Worm (Caenorhabditis elegans) whole organism, L1 larva: ENCODE data around the gene acs-6.

ENCODE experiments used
- C16A3.4 ChIP-seq: fragments of 150-350 bp; optimal IDR thresholded peaks from 2 replicates; lab custom pipeline; 2014; ENCODE audit warnings: missing biosample characterization, missing genetic modification characterization
- ama-1 ChIP-seq: fragments of 150-350 bp; optimal IDR thresholded peaks from 2 replicates; lab custom pipeline; 2014
- blmp-1 ChIP-seq: fragments of 150-350 bp; optimal IDR thresholded peaks from 2 replicates; lab custom pipeline; 2014; ENCODE audit warnings: missing biosample characterization, missing genetic modification characterization
- ceh-88 ChIP-seq: fragments of 200-800 bp; sonication (Bioruptor generic); IDR thresholded peaks from 2 replicates; pipeline ENCODE4 v1.3.6; 2022; ENCODE audit warnings: missing genetic modification characterization, missing compliant biosample characterization
- dpl-1 ChIP-seq, 3 experiments: fragments of 150-350 bp in 2 of 3; sonication (generic microtip) in 1 of 3; optimal IDR thresholded peaks; 2 replicates each; lab custom pipeline; 2014 to 2017; ENCODE audit warnings: missing biosample characterization in 3 of 3, missing genetic modification characterization in 3 of 3, missing genetic modification reagents in 3 of 3
- efl-1 ChIP-seq, 4 experiments: fragments of 150-350 bp; optimal IDR thresholded peaks in 3 of 4; peaks in 1 of 4; 1 replicate in 1 of 4; 2 replicates in 3 of 4; lab custom pipeline; 2014; ENCODE audit warnings: missing biosample characterization in 2 of 4, missing genetic modification characterization in 2 of 4, missing genetic modification reagents in 2 of 4
- egl-13 ChIP-seq: sonication (generic microtip); optimal IDR thresholded peaks from 2 replicates; lab custom pipeline; 2016; ENCODE audit warnings: missing genotype, missing genetic modification reagents, missing genetic modification characterization, missing compliant biosample characterization
- elt-2 ChIP-seq: sonication (generic microtip); optimal IDR thresholded peaks from 2 replicates; lab custom pipeline; 2016; ENCODE audit warnings: missing genetic modification characterization, mild to moderate bottlenecking, inconsistent platforms, missing compliant biosample characterization, missing genetic modification reagents
- elt-3 ChIP-seq, 6 experiments: fragments of 150-350 bp in 1 of 6; sonication (generic microtip); optimal IDR thresholded peaks; 2 replicates each; lab custom pipeline; 2017 to 2018; ENCODE audit warnings: missing biosample characterization in 6 of 6, missing genetic modification characterization in 6 of 6, inconsistent platforms in 1 of 6
- fkh-10 ChIP-seq: sonication (generic microtip); optimal IDR thresholded peaks from 2 replicates; lab custom pipeline; 2017; ENCODE audit warnings: missing biosample characterization, missing genetic modification reagents, missing genetic modification characterization
- fkh-8 ChIP-seq: sonication (generic microtip); optimal IDR thresholded peaks from 2 replicates; lab custom pipeline; 2016; ENCODE audit warnings: mild to moderate bottlenecking, missing genetic modification characterization, missing compliant biosample characterization
- fos-1 ChIP-seq: fragments of 150-350 bp; optimal IDR thresholded peaks from 2 replicates; lab custom pipeline; 2014; ENCODE audit warnings: missing biosample characterization, missing genetic modification characterization
- irx-1 ChIP-seq: sonication (generic microtip); optimal IDR thresholded peaks from 2 replicates; lab custom pipeline; 2016; ENCODE audit warnings: missing genetic modification characterization, missing compliant biosample characterization
- jun-1 ChIP-seq: fragments of 150-350 bp; optimal IDR thresholded peaks from 2 replicates; lab custom pipeline; 2014; ENCODE audit warnings: missing biosample characterization, missing genetic modification reagents, missing genetic modification characterization
- lin-14 ChIP-seq: fragments of 200-800 bp; sonication (Bioruptor generic); optimal IDR thresholded peaks from 2 replicates; lab custom pipeline; 2018; ENCODE audit warnings: mild to moderate bottlenecking, missing genetic modification characterization, moderate library complexity, missing compliant biosample characterization
- lin-35 ChIP-seq, 2 experiments: fragments of 150-350 bp; optimal IDR thresholded peaks; 2 replicates each; lab custom pipeline; 2014; ENCODE audit warnings: missing biosample characterization in 2 of 2, missing genetic modification characterization in 2 of 2, missing genetic modification reagents in 2 of 2
- lin-39 ChIP-seq: fragments of 150-350 bp; optimal IDR thresholded peaks from 2 replicates; lab custom pipeline; 2014; ENCODE audit warnings: missing biosample characterization, missing genetic modification reagents, missing genetic modification characterization
- lir-3 ChIP-seq: sonication (generic microtip); optimal IDR thresholded peaks from 2 replicates; lab custom pipeline; 2016; ENCODE audit warnings: mild to moderate bottlenecking, missing genetic modification characterization, moderate library complexity, missing compliant biosample characterization; ENCODE audit not compliant: poor library complexity
- lsy-2 ChIP-seq, 2 experiments: fragments of 150-350 bp; optimal IDR thresholded peaks; 2 replicates each; lab custom pipeline; 2014; ENCODE audit warnings: missing biosample characterization in 2 of 2, missing genetic modification characterization in 2 of 2
- mdl-1 ChIP-seq, 2 experiments: fragments of 150-350 bp; optimal IDR thresholded peaks; 2 replicates each; lab custom pipeline; 2014 to 2017; ENCODE audit warnings: missing biosample characterization in 2 of 2, missing genetic modification characterization in 2 of 2, inconsistent platforms in 1 of 2
- mef-2 ChIP-seq: fragments of 150-350 bp; optimal IDR thresholded peaks from 2 replicates; lab custom pipeline; 2014; ENCODE audit warnings: missing biosample characterization, missing genetic modification characterization
- mep-1 ChIP-seq: fragments of 150-350 bp; optimal IDR thresholded peaks from 2 replicates; lab custom pipeline; 2014; ENCODE audit warnings: missing biosample characterization, missing genetic modification characterization
- nhr-19 ChIP-seq: fragments of 200-800 bp; sonication (Bioruptor generic); conservative IDR thresholded peaks from 2 replicates; pipeline ENCODE4 v1.3.6; 2022; ENCODE audit warnings: missing genetic modification characterization, missing compliant biosample characterization
- nhr-20 ChIP-seq: sonication (generic microtip); optimal IDR thresholded peaks from 2 replicates; lab custom pipeline; 2016; ENCODE audit warnings: mild to moderate bottlenecking, missing genetic modification characterization, missing compliant biosample characterization
- nhr-47 ChIP-seq: sonication (generic microtip); optimal IDR thresholded peaks from 2 replicates; lab custom pipeline; 2016; ENCODE audit warnings: mild to moderate bottlenecking, missing genetic modification characterization, moderate library complexity, missing compliant biosample characterization
- nhr-71 ChIP-seq: sonication (generic microtip); optimal IDR thresholded peaks from 2 replicates; lab custom pipeline; 2016; ENCODE audit warnings: mild to moderate bottlenecking, missing genetic modification characterization, moderate library complexity, missing compliant biosample characterization
- nhr-76 ChIP-seq: sonication (generic microtip); optimal IDR thresholded peaks from 2 replicates; lab custom pipeline; 2017; ENCODE audit warnings: missing biosample characterization, missing genetic modification characterization
- nhr-77 ChIP-seq: fragments of 150-350 bp; optimal IDR thresholded peaks from 2 replicates; lab custom pipeline; 2014; ENCODE audit warnings: missing biosample characterization, missing genetic modification characterization
- nhr-85 ChIP-seq: sonication (generic microtip); peaks from one replicate; lab custom pipeline; 2016; ENCODE audit warnings: missing genetic modification characterization, inconsistent platforms, missing compliant biosample characterization
- nhr-90 ChIP-seq: sonication (generic microtip); optimal IDR thresholded peaks from 2 replicates; lab custom pipeline; 2016; ENCODE audit warnings: mild to moderate bottlenecking, missing genetic modification characterization, missing compliant biosample characterization; ENCODE audit not compliant: poor library complexity
- skn-1 ChIP-seq: fragments of 150-350 bp; optimal IDR thresholded peaks from 2 replicates; lab custom pipeline; 2014; ENCODE audit warnings: missing biosample characterization, missing genetic modification characterization
- snu-23 ChIP-seq: sonication (generic microtip); optimal IDR thresholded peaks from 2 replicates; lab custom pipeline; 2016; ENCODE audit warnings: missing genetic modification characterization, missing compliant biosample characterization
- sox-4 ChIP-seq: sonication (generic microtip); optimal IDR thresholded peaks from 2 replicates; lab custom pipeline; 2016; ENCODE audit warnings: missing genetic modification characterization, missing compliant biosample characterization
- sptf-1 ChIP-seq: fragments of 150-350 bp; optimal IDR thresholded peaks from 2 replicates; lab custom pipeline; 2014; ENCODE audit warnings: missing biosample characterization, missing genetic modification characterization
- sup-37 ChIP-seq: fragments of 200-800 bp; sonication (Bioruptor generic); optimal IDR thresholded peaks from 2 replicates; lab custom pipeline; 2018; ENCODE audit warnings: mild to moderate bottlenecking, missing genetic modification characterization, missing compliant biosample characterization
- tbx-2 ChIP-seq: sonication (generic microtip); optimal IDR thresholded peaks from 2 replicates; lab custom pipeline; 2016; ENCODE audit warnings: missing genetic modification characterization, missing compliant biosample characterization
- unc-30 ChIP-seq: sonication (generic microtip); optimal IDR thresholded peaks from 2 replicates; lab custom pipeline; 2017; ENCODE audit warnings: missing biosample characterization, missing genetic modification characterization
- unc-86 ChIP-seq: sonication (generic microtip); optimal IDR thresholded peaks from 2 replicates; lab custom pipeline; 2016; ENCODE audit warnings: missing genetic modification characterization, missing compliant biosample characterization
- unc-98 ChIP-seq: fragments of 200-800 bp; sonication (Bioruptor generic); IDR thresholded peaks from 2 replicates; pipeline ENCODE4 v1.3.6; 2022; ENCODE audit warnings: missing genetic modification characterization, missing compliant biosample characterization
- zag-1 ChIP-seq: fragments of 150-350 bp; optimal IDR thresholded peaks from 2 replicates; lab custom pipeline; 2014; ENCODE audit warnings: missing biosample characterization, missing genetic modification characterization
- zip-4 ChIP-seq: fragments of 200-800 bp; sonication (Bioruptor generic); optimal IDR thresholded peaks from 2 replicates; lab custom pipeline; 2018; ENCODE audit warnings: mild to moderate bottlenecking, missing genetic modification characterization, moderate library complexity, missing compliant biosample characterization
- ztf-11 ChIP-seq, 2 experiments: sonication (generic microtip); optimal IDR thresholded peaks; 2 replicates each; lab custom pipeline; 2016 to 2017; ENCODE audit warnings: missing genetic modification characterization in 2 of 2, missing biosample characterization in 1 of 2, missing compliant biosample characterization in 1 of 2
- ztf-4 ChIP-seq: fragments of 150-350 bp; optimal IDR thresholded peaks from 2 replicates; lab custom pipeline; 2014; ENCODE audit warnings: missing biosample characterization, missing genetic modification characterization

acs-6 gene

ce11 chrII:7054987-7055386 is 6.8 kb upstream of the acs-6 start, which contains the start of gene ZK1127.3:
Gene ZK1127.3 (plus strand): TSS chrII:7055287.
- TF ChIP-seq egl-13 (tag; lab: Kevin White, UChicago) (no peak), sup-37 (GFP tag; lab: Kevin White, UChicago) (no peak), zag-1 (tag; lab: Kevin White, UChicago) (no peak), ztf-11 (tag; optimal IDR thresholded peaks at IDR 0.05; lab: Kevin White, UChicago) (no peak), fkh-8 (tag; lab: Kevin White, UChicago) (no peak), nhr-76 (tag; lab: Kevin White, UChicago) (no peak), lin-14 (no peak), nhr-77 (no peak), nhr-20 (tag; lab: Kevin White, UChicago) (no peak), zip-4 (GFP tag; lab: Kevin White, UChicago) (no peak), efl-1 (optimal IDR thresholded peaks at IDR 0.05; lab: Kevin White, UChicago) (no peak), efl-1 (GFP tag; optimal IDR thresholded peaks at IDR 0.05 in 1 of 2; lab: Kevin White, UChicago) (no peak), ceh-88 (no peak), lir-3 (no peak), unc-98 (GFP tag; lab: Robert Waterston, UW) (no peak), fkh-10 (no peak), mef-2 (tag; lab: Kevin White, UChicago) (no peak)

ce11 chrII:7056328-7056727 is 5.5 kb upstream of the acs-6 start:
- TF ChIP-seq sox-4 (tag; lab: Kevin White, UChicago) (no peak), unc-30 (no peak)

ce11 chrII:7057860-7058259 is 4.0 kb upstream of the acs-6 start, which contains the start of gene cth-2:
Gene cth-2 (minus strand): TSS chrII:7057960.
- TF ChIP-seq elt-2 (tag; lab: Kevin White, UChicago): no peak
- peak; percentile 64 for TF ChIP-seq blmp-1
- TF ChIP-seq mep-1 (tag; lab: Kevin White, UChicago): peak; percentile 12
- no peak for TF ChIP-seq dpl-1 (GFP tag; optimal IDR thresholded peaks at IDR 0.05; lab: Kevin White, UChicago)
- TF ChIP-seq lin-14: peak; percentile 32
- no peak for TF ChIP-seq ztf-4 (tag; lab: Kevin White, UChicago)

- TF ChIP-seq lsy-2 (tag; optimal IDR thresholded peaks at IDR 0.05; lab: Kevin White, UChicago) (peak; percentile 6 to 54), lin-39 (tag; lab: Kevin White, UChicago) (no peak), nhr-77 (no peak), zip-4 (GFP tag; lab: Kevin White, UChicago) (no peak), nhr-71 (tag; lab: Kevin White, UChicago) (peak; percentile 91), ama-1 (lab: Kevin White, UChicago) (no peak), fos-1 (tag; lab: Kevin White, UChicago) (peak; percentile 14), sup-37 (GFP tag; lab: Kevin White, UChicago) (no peak), lin-14 (peak; percentile 88), dpl-1 (GFP tag; optimal IDR thresholded peaks at IDR 0.05; lab: Kevin White, UChicago) (peak in 2 of 3 experiments; percentile 32 to 36), unc-86 (tag; lab: Kevin White, UChicago) (no peak), mef-2 (tag; lab: Kevin White, UChicago) (no peak), efl-1 (optimal IDR thresholded peaks at IDR 0.05; lab: Kevin White, UChicago) (peak in 1 of 2 experiments; percentile 28), efl-1 (GFP tag; optimal IDR thresholded peaks at IDR 0.05 in 1 of 2; lab: Kevin White, UChicago) (peak; percentile 7 to 87), nhr-19 (GFP tag; lab: Robert Waterston, UW) (peak; percentile 48; the same call in 1 of the 2 replicates), C16A3.4 (tag; lab: Kevin White, UChicago) (peak; percentile 18), tbx-2 (peak; percentile 70), elt-3 (tag; optimal IDR thresholded peaks at IDR 0.05; lab: Kevin White, UChicago) (peak in 3 of 6 experiments; percentile 53 to 79 (median 72)), mep-1 (tag; lab: Kevin White, UChicago) (peak; percentile 39), irx-1 (tag; lab: Kevin White, UChicago) (no peak), nhr-90 (tag; lab: Kevin White, UChicago) (peak; percentile 61), sptf-1 (tag; lab: Kevin White, UChicago) (no peak), nhr-20 (tag; lab: Kevin White, UChicago) (peak; percentile 87), elt-2 (tag; lab: Kevin White, UChicago) (peak; percentile 83), lin-35 (GFP tag; optimal IDR thresholded peaks at IDR 0.05; lab: Kevin White, UChicago) (peak in 1 of 2 experiments; percentile 59), skn-1 (tag; lab: Kevin White, UChicago) (peak; percentile 57), unc-30 (no peak), nhr-85 (peak; percentile 94), snu-23 (GFP tag; lab: Kevin White, UChicago) (peak; percentile 69), jun-1 (tag; lab: Kevin White, UChicago) (no peak), mdl-1 (tag; optimal IDR thresholded peaks at IDR 0.05; lab: Kevin White, UChicago) (peak in 1 of 2 experiments; percentile 75), lir-3 (peak; percentile 37), ceh-88 (no peak), nhr-47 (tag; lab: Kevin White, UChicago) (peak; percentile 18), blmp-1 (peak; percentile 62), ztf-4 (tag; lab: Kevin White, UChicago) (peak; percentile 30)
These were observed 2.5 kb upstream of the acs-6 start for ce11 chrII:7059274-7059757.
